Worm (Caenorhabditis elegans) whole organism, dauer: ENCODE measurements around the gene srh-180.

Experiments used
- unc-62 ChIP-seq: sonication (generic microtip); optimal IDR thresholded peaks from 2 replicates; lab custom pipeline; 2017; ENCODE audit warnings: missing biosample characterization, missing genetic modification reagents, missing genetic modification characterization

The srh-180 gene

ce11 chrV:16361350-16361749 is 44.0 kb downstream of the srh-180 start:
- TF ChIP-seq unc-62 (GFP tag; lab: Kevin White, UChicago), result no peak

ce11 chrV:16367575-16367974 is 50.2 kb downstream of the srh-180 start, which contains the start of gene W08G11.3:
TSS of gene W08G11.3 (plus strand) at chrV:16367681.
- TF ChIP-seq unc-62 (GFP tag; lab: Kevin White, UChicago), result no peak

ce11 chrV:16368143-16368542 is 50.8 kb downstream of the srh-180 start:
- no peak for TF ChIP-seq unc-62 (GFP tag; lab: Kevin White, UChicago)
